Fruit fly (Drosophila melanogaster): Measurements from ENCODE around the gene Hr83.

Gene Hr83

dm6 chr3R:6348943-6349342 lies at the start of gene Hr83:
Hr83 (plus strand) TSS chr3R:6349243.
- no peak for TF ChIP-seq CG10669 (GFP tag; optimal IDR thresholded peaks at IDR 0.05)
- TF ChIP-seq CG34406 (GFP tag; optimal IDR thresholded peaks at IDR 0.05), result no peak
- no peak for TF ChIP-seq fd85E (GFP tag; optimal IDR thresholded peaks at IDR 0.05)
- no peak for TF ChIP-seq cyc (GFP tag; optimal IDR thresholded peaks at IDR 0.05)
- TF ChIP-seq CG11762 (GFP tag; optimal IDR thresholded peaks at IDR 0.05; ENCODE audit: insufficient read depth), result no peak
- TF ChIP-seq Smox (GFP tag; optimal IDR thresholded peaks at IDR 0.05), result no peak
- TF ChIP-seq Lpt (GFP tag; optimal IDR thresholded peaks at IDR 0.05), result no peak
- no peak for TF ChIP-seq CG16779 (tag; optimal IDR thresholded peaks at IDR 0.05)
- TF ChIP-seq CG10631 (GFP tag; optimal IDR thresholded peaks at IDR 0.05), result no peak
- TF ChIP-seq Sox102F (GFP tag; optimal IDR thresholded peaks at IDR 0.05), result no peak
- TF ChIP-seq CG31627 (GFP tag; optimal IDR thresholded peaks at IDR 0.05), result no peak
- TF ChIP-seq Ets96B (tag; optimal IDR thresholded peaks at IDR 0.05), result no peak
- TF ChIP-seq fd59A (GFP tag; optimal IDR thresholded peaks at IDR 0.05), result no peak

dm6 chr3R:6301257-6301839 lies 47.7 kb upstream of the Hr83 start, which contains the start of gene Osi15:
Osi15 (plus strand) TSS chr3R:6301804.
- no peak for TF ChIP-seq Met (GFP tag; optimal IDR thresholded peaks at IDR 0.05)
- peak; percentile 41 for TF ChIP-seq svp (GFP tag)

- no peak for TF ChIP-seq esn (GFP tag; optimal IDR thresholded peaks at IDR 0.05)
- no peak for TF ChIP-seq Ets96B (tag; optimal IDR thresholded peaks at IDR 0.05)
- TF ChIP-seq Blimp-1 (GFP tag; optimal IDR thresholded peaks at IDR 0.05), result no peak
- TF ChIP-seq Smox (GFP tag; optimal IDR thresholded peaks at IDR 0.05), result no peak
- TF ChIP-seq CG9139 (GFP tag; optimal IDR thresholded peaks at IDR 0.05), result no peak
- TF ChIP-seq dac (GFP tag; optimal IDR thresholded peaks at IDR 0.05), result no peak
- TF ChIP-seq CG11294 (GFP tag; IDR thresholded peaks at IDR 0.05), result no peak
- TF ChIP-seq spab (GFP tag; optimal IDR thresholded peaks at IDR 0.05), result no peak
- TF ChIP-seq fd59A (GFP tag; optimal IDR thresholded peaks at IDR 0.05), result no peak
- TF ChIP-seq svp (GFP tag), result no peak
- TF ChIP-seq fd85E (GFP tag; optimal IDR thresholded peaks at IDR 0.05), result no peak
- TF ChIP-seq CG7368 (GFP tag; optimal IDR thresholded peaks at IDR 0.05), result no peak
- no peak for TF ChIP-seq CG6792 (GFP tag; optimal IDR thresholded peaks at IDR 0.05)
- no peak for TF ChIP-seq CG31627 (GFP tag; optimal IDR thresholded peaks at IDR 0.05)
These were observed 45.3 kb upstream of the Hr83 start, which contains the start of gene CG46396 for dm6 chr3R:6303738-6304137. CG46396 (plus strand) TSS chr3R:6304038.

dm6 chr3R:6304947-6305346 lies 44.1 kb upstream of the Hr83 start, which contains the start of gene Osi16:
Osi16 (plus strand) TSS chr3R:6305247.
- TF ChIP-seq Blimp-1 (GFP tag; optimal IDR thresholded peaks at IDR 0.05), result no peak
- no peak for TF ChIP-seq Ets96B (tag; optimal IDR thresholded peaks at IDR 0.05)
- no peak for TF ChIP-seq CG8119 (GFP tag; IDR thresholded peaks at IDR 0.05)
- TF ChIP-seq Gug (GFP tag; IDR thresholded peaks at IDR 0.05), result no peak
- no peak for TF ChIP-seq CG16779 (tag; optimal IDR thresholded peaks at IDR 0.05)
- no peak for TF ChIP-seq CG3919 (GFP tag; optimal IDR thresholded peaks at IDR 0.05)
- no peak for TF ChIP-seq Lpt (GFP tag; optimal IDR thresholded peaks at IDR 0.05)
- TF ChIP-seq CG6854 (GFP tag; optimal IDR thresholded peaks at IDR 0.05), result no peak

- no peak for TF ChIP-seq CG6808 (GFP tag; optimal IDR thresholded peaks at IDR 0.05)
- no peak for TF ChIP-seq OdsH (GFP tag; optimal IDR thresholded peaks at IDR 0.05)
- TF ChIP-seq CG10631 (GFP tag; optimal IDR thresholded peaks at IDR 0.05), result no peak
- TF ChIP-seq Ets96B (tag; optimal IDR thresholded peaks at IDR 0.05), result no peak
- TF ChIP-seq CG11762 (GFP tag; optimal IDR thresholded peaks at IDR 0.05; ENCODE audit: insufficient read depth), result no peak
- TF ChIP-seq CG6854 (GFP tag; optimal IDR thresholded peaks at IDR 0.05), result no peak
- no peak for TF ChIP-seq CG15336 (GFP tag; IDR thresholded peaks at IDR 0.05)
- no peak for TF ChIP-seq CG9139 (GFP tag; optimal IDR thresholded peaks at IDR 0.05)
- TF ChIP-seq Smox (GFP tag; optimal IDR thresholded peaks at IDR 0.05), result no peak
- TF ChIP-seq Eip78C (GFP tag), result no peak
- TF ChIP-seq net (GFP tag; optimal IDR thresholded peaks at IDR 0.05), result no peak
- TF ChIP-seq achi (GFP tag; optimal IDR thresholded peaks at IDR 0.05), result no peak
- TF ChIP-seq Sox14 (GFP tag; optimal IDR thresholded peaks at IDR 0.05), result no peak
- TF ChIP-seq CG8319 (GFP tag; optimal IDR thresholded peaks at IDR 0.05), result no peak
These were observed 42.5 kb upstream of the Hr83 start, which contains the start of gene CG46026 for dm6 chr3R:6306584-6306983. CG46026 (plus strand) TSS chr3R:6306884.

Data from whole organism, prepupa.